Worm (Caenorhabditis elegans) whole organism, mixed stage, embryonic: Measurements from ENCODE around the gene R193.2.

Source experiments
- M03D4.4 ChIP-seq: sonication (generic microtip); optimal IDR thresholded peaks from 2 replicates; lab custom pipeline; 2017; ENCODE audit warnings: mild to moderate bottlenecking, missing genetic modification characterization, missing compliant biosample characterization
- bed-3 ChIP-seq: fragments of 200-800 bp; sonication (Bioruptor generic); optimal IDR thresholded peaks from 3 replicates; lab custom pipeline; 2018; ENCODE audit warnings: mild to moderate bottlenecking, missing genetic modification characterization, moderate library complexity, missing compliant biosample characterization
- blmp-1 ChIP-seq: fragments of 150-350 bp; optimal IDR thresholded peaks from 2 replicates; lab custom pipeline; 2014; ENCODE audit warnings: missing biosample characterization, missing genetic modification characterization
- ceh-39 ChIP-seq: fragments of 150-350 bp; optimal IDR thresholded peaks from 2 replicates; lab custom pipeline; 2014; ENCODE audit warnings: missing biosample characterization, missing genetic modification characterization
- ceh-43 ChIP-seq: fragments of 200-800 bp; sonication (Bioruptor generic); optimal IDR thresholded peaks from 2 replicates; lab custom pipeline; 2018; ENCODE audit warnings: mild to moderate bottlenecking, missing genetic modification characterization, moderate library complexity, missing compliant biosample characterization
- ceh-83 ChIP-seq: fragments of 200-800 bp; sonication (Bioruptor generic); optimal IDR thresholded peaks from 2 replicates; lab custom pipeline; 2018; ENCODE audit warnings: mild to moderate bottlenecking, missing genetic modification characterization, missing compliant biosample characterization
- ces-1 ChIP-seq: fragments of 150-350 bp; optimal IDR thresholded peaks from 2 replicates; lab custom pipeline; 2014; ENCODE audit warnings: missing biosample characterization, missing genetic modification reagents, missing genetic modification characterization
- cnd-1 ChIP-seq: fragments of 200-800 bp; sonication (Bioruptor generic); optimal IDR thresholded peaks from 2 replicates; lab custom pipeline; 2018; ENCODE audit warnings: mild to moderate bottlenecking, missing genetic modification characterization, missing compliant biosample characterization
- drap-1 ChIP-seq: fragments of 200-800 bp; sonication (Bioruptor generic); optimal IDR thresholded peaks from 3 replicates; lab custom pipeline; 2018; ENCODE audit warnings: mild to moderate bottlenecking, missing genetic modification characterization, missing compliant biosample characterization
- elt-1 ChIP-seq: sonication (generic microtip); optimal IDR thresholded peaks from 2 replicates; lab custom pipeline; 2017; ENCODE audit warnings: missing genetic modification characterization, mild to moderate bottlenecking, missing compliant biosample characterization, antibody characterized with exemption, moderate library complexity, borderline replicate concordance; ENCODE audit not compliant: insufficient read depth
- elt-3 ChIP-seq: fragments of 150-350 bp; optimal IDR thresholded peaks from 2 replicates; lab custom pipeline; 2014; ENCODE audit warnings: missing biosample characterization, missing genetic modification characterization
- flh-1 ChIP-seq: fragments of 200-800 bp; sonication (Bioruptor generic); optimal IDR thresholded peaks from 2 replicates; lab custom pipeline; 2018; ENCODE audit warnings: mild to moderate bottlenecking, missing genetic modification characterization, moderate library complexity, missing compliant biosample characterization
- ham-2 ChIP-seq: fragments of 200-800 bp; sonication (Bioruptor generic); optimal IDR thresholded peaks from 2 replicates; lab custom pipeline; 2018; ENCODE audit warnings: mild to moderate bottlenecking, missing genetic modification characterization, missing compliant biosample characterization
- hlh-1 ChIP-seq: fragments of 150-350 bp; optimal IDR thresholded peaks from 2 replicates; lab custom pipeline; 2014; ENCODE audit warnings: missing biosample characterization, missing genetic modification reagents, missing genetic modification characterization
- lin-13 ChIP-seq: fragments of 150-350 bp; optimal IDR thresholded peaks from 2 replicates; lab custom pipeline; 2014; ENCODE audit warnings: missing biosample characterization, missing genetic modification characterization
- lin-32 ChIP-seq: fragments of 200-800 bp; sonication (Bioruptor generic); optimal IDR thresholded peaks from 2 replicates; lab custom pipeline; 2018; ENCODE audit warnings: mild to moderate bottlenecking, missing genetic modification characterization, missing compliant biosample characterization
- lsy-2 ChIP-seq: fragments of 150-350 bp; optimal IDR thresholded peaks from 2 replicates; lab custom pipeline; 2014; ENCODE audit warnings: missing biosample characterization, missing genetic modification characterization
- mab-5 ChIP-seq: fragments of 150-350 bp; optimal IDR thresholded peaks from 2 replicates; lab custom pipeline; 2014; ENCODE audit warnings: missing biosample characterization, missing genetic modification characterization
- mep-1 ChIP-seq: fragments of 150-350 bp; optimal IDR thresholded peaks from 2 replicates; lab custom pipeline; 2017; ENCODE audit warnings: missing biosample characterization, missing genetic modification reagents, missing genetic modification characterization, inconsistent platforms
- mls-2 ChIP-seq: sonication (generic microtip); optimal IDR thresholded peaks from 2 replicates; lab custom pipeline; 2016; ENCODE audit warnings: mild to moderate bottlenecking, missing genetic modification characterization, moderate library complexity, missing compliant biosample characterization
- nhr-12 ChIP-seq: fragments of 150-350 bp; optimal IDR thresholded peaks from 2 replicates; lab custom pipeline; 2014; ENCODE audit warnings: missing biosample characterization, missing genetic modification characterization
- nhr-2 ChIP-seq: fragments of 150-350 bp; optimal IDR thresholded peaks from 2 replicates; lab custom pipeline; 2014; ENCODE audit warnings: missing biosample characterization, missing genetic modification characterization
- nhr-237 ChIP-seq: fragments of 150-350 bp; optimal IDR thresholded peaks from 2 replicates; lab custom pipeline; 2014; ENCODE audit warnings: missing biosample characterization, missing genetic modification characterization
- nhr-28 ChIP-seq: fragments of 150-350 bp; optimal IDR thresholded peaks from 2 replicates; lab custom pipeline; 2014; ENCODE audit warnings: missing biosample characterization, missing genetic modification characterization
- nhr-76 ChIP-seq: sonication (generic microtip); optimal IDR thresholded peaks from 2 replicates; lab custom pipeline; 2017; ENCODE audit warnings: missing biosample characterization, missing genetic modification characterization
- pha-4 ChIP-seq: fragments of 150-350 bp; optimal IDR thresholded peaks from 2 replicates; lab custom pipeline; 2018; ENCODE audit warnings: missing biosample characterization, missing genetic modification reagents, missing genetic modification characterization
- sem-2 ChIP-seq: fragments of 200-800 bp; sonication (Bioruptor generic); optimal IDR thresholded peaks from 2 replicates; lab custom pipeline; 2018; ENCODE audit warnings: mild to moderate bottlenecking, missing genetic modification characterization, missing compliant biosample characterization
- snpc-4 ChIP-seq: fragments of 150-350 bp; optimal IDR thresholded peaks from 2 replicates; lab custom pipeline; 2014; ENCODE audit warnings: missing biosample characterization, missing genetic modification characterization
- sptf-1 ChIP-seq: sonication (generic microtip); optimal IDR thresholded peaks from 2 replicates; lab custom pipeline; 2017; ENCODE audit warnings: mild to moderate bottlenecking, missing genetic modification characterization, moderate library complexity, missing compliant biosample characterization
- tbx-8 ChIP-seq: fragments of 200-800 bp; sonication (Bioruptor generic); optimal IDR thresholded peaks from 2 replicates; lab custom pipeline; 2018; ENCODE audit warnings: mild to moderate bottlenecking, missing genetic modification characterization, moderate library complexity, missing compliant biosample characterization
- unc-120 ChIP-seq: sonication (generic microtip); optimal IDR thresholded peaks from 2 replicates; lab custom pipeline; 2017; ENCODE audit warnings: missing genetic modification characterization, missing compliant biosample characterization; ENCODE audit not compliant: poor library complexity, severe bottlenecking
- unc-39 ChIP-seq: fragments of 150-350 bp; optimal IDR thresholded peaks from 2 replicates; lab custom pipeline; 2014; ENCODE audit warnings: missing biosample characterization, missing genetic modification characterization
- unc-62 ChIP-seq: fragments of 150-350 bp; optimal IDR thresholded peaks from 2 replicates; lab custom pipeline; 2014; ENCODE audit warnings: missing biosample characterization, missing genetic modification reagents, missing genetic modification characterization
- zip-8 ChIP-seq: fragments of 150-350 bp; optimal IDR thresholded peaks from 2 replicates; lab custom pipeline; 2014; ENCODE audit warnings: missing biosample characterization, missing genetic modification characterization
- ztf-11 ChIP-seq: fragments of 150-350 bp; optimal IDR thresholded peaks from 2 replicates; lab custom pipeline; 2014; ENCODE audit warnings: missing biosample characterization, missing genetic modification characterization

Gene R193.2

DNA sequence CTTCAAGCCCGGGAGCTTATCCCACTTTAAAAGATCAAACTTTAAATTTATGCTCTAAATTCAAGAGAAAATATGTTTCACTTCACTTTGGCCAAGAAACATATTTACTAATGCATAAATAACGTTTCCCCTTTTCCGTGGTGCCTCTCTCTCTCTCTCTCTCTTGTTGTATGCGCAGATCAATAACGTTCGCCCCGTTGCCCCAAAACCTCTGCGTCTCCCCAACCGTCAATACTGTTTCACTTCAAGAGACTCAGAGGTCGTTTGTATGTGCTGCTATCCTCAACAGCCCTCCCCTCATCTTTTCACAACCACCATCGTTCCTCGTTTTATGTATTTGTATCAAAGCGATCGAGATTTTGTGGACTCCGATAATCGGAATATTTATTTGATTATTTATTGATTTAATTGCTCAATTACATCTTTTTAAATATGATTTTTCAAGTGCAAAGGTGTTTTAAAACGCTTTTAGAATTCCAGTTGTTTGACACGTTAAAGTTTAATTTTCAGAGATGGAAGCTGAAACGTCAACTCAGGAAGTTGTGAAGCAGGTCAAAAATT, 44.6 kb downstream of the R193.2 start, which contains the start of gene ife-4 (continued):
- TF ChIP-seq unc-62 (GFP tag; lab: Kevin White, UChicago) = peak; percentile 43
- TF ChIP-seq nhr-76 = no peak
- TF ChIP-seq ceh-83 (GFP tag; lab: Kevin White, UChicago) = no peak
- no peak for TF ChIP-seq zip-8 (tag; lab: Kevin White, UChicago)

DNA sequence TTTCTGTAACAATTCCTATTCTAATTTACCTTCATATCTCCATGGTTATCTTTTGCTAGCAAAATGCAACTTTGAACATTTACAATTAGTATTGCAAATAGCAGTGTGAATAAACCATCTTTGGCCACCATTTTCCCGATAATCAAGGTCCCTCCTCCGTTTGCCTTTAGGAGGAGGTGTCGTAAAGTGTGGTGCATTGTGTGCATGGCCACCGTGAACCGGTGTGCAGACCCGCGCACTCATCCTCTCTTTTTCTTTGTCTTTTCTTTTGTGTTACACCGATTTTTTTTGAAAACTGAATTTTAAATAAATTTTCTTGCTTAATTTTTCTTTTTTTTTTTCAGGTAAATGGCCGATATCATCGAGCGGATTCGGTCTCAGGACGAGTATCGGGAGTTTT, 51.6 kb downstream of the R193.2 start, which contains the start of the genes pigx-1 and rme-6:
Gene pigx-1, minus strand, starts transcription at position 206 of the 400 bp plus-strand sequence.
Gene rme-6, plus strand, starts transcription at position 345 of the 400 bp plus-strand sequence.
- TF ChIP-seq unc-120 (tag; lab: Kevin White, UChicago) (peak; percentile 70), sem-2 (GFP tag; lab: Kevin White, UChicago) (no peak), lin-13 (tag; lab: Kevin White, UChicago) (peak; percentile 9), ces-1 (GFP tag; lab: Kevin White, UChicago) (peak; percentile 8)

DNA sequence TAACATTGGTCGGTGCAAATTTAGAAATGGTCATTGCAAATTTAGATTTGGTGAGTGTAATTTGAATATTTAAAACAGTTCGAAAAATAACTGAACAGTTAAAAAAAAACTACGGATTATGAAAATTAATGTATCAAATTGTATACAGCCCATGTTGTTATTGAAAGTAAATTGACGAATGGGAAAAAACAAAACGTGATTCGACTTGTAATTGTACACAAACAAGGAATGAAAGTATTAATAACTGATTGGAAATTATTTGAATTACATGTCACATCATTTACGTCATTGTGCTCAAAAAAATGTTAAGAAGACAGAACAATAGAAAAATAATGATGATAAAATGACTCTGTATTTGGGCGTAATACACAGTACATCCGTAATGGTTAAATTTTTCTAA, 54.1 kb downstream of the R193.2 start:
- TF ChIP-seq tbx-8 (GFP tag; lab: Kevin White, UChicago) = no peak
- TF ChIP-seq, all 35 proteins: peak for 0

DNA sequence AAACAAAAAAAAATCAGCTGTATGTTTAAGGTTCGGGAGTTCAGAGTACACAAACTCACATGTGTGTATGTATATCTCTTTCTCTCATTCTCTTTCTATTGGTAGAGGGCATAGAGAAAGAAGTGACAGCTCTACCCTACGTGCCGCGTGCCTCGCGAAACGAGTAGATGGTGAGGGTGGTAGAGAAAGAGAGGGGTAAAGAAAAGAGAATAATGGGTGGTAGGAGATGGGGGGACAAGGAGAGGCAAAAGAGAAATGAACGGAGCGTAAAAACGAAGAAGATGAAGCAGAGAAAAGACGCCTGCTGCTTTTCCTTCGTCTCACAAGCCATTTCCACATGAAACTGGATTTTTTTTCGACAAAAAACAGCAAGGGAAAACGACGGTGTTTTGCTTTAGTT, 55.2 kb downstream of the R193.2 start:
- TF ChIP-seq flh-1 (GFP tag; lab: Kevin White, UChicago) = no peak
- no peak for TF ChIP-seq nhr-12 (tag; lab: Kevin White, UChicago)
- TF ChIP-seq bed-3 (GFP tag; lab: Kevin White, UChicago) = no peak
- no peak for TF ChIP-seq nhr-2 (tag; lab: Kevin White, UChicago)
- TF ChIP-seq zip-8 (tag; lab: Kevin White, UChicago) = no peak
- TF ChIP-seq nhr-76 = no peak
- peak; percentile 54 for TF ChIP-seq blmp-1 (tag; lab: Kevin White, UChicago)
- peak; percentile 69 for TF ChIP-seq drap-1 (GFP tag; lab: Kevin White, UChicago)
- peak; percentile 30 for TF ChIP-seq lsy-2 (tag; lab: Kevin White, UChicago)
- no peak for TF ChIP-seq tbx-8 (GFP tag; lab: Kevin White, UChicago)
- TF ChIP-seq mls-2 (tag; lab: Kevin White, UChicago) = peak; percentile 71
- no peak for TF ChIP-seq ztf-11
- TF ChIP-seq ces-1 (GFP tag; lab: Kevin White, UChicago) = peak; percentile 78
- peak; percentile 70 for TF ChIP-seq ham-2 (GFP tag; lab: Kevin White, UChicago)
- TF ChIP-seq unc-39 = no peak
- no peak for TF ChIP-seq ceh-83 (GFP tag; lab: Kevin White, UChicago)
- TF ChIP-seq elt-3 = no peak
- TF ChIP-seq nhr-28 (tag; lab: Kevin White, UChicago) = no peak
- TF ChIP-seq unc-62 (GFP tag; lab: Kevin White, UChicago) = peak; percentile 99
- TF ChIP-seq lin-13 (tag; lab: Kevin White, UChicago) = peak; percentile 13
- peak; percentile 93 for TF ChIP-seq pha-4
- TF ChIP-seq cnd-1 (tag; lab: Kevin White, UChicago) = peak; percentile 44
- peak; percentile 13 for TF ChIP-seq sem-2 (GFP tag; lab: Kevin White, UChicago)
- TF ChIP-seq hlh-1 (tag; lab: Kevin White, UChicago) = peak; percentile 90
- TF ChIP-seq lin-32 (GFP tag; lab: Kevin White, UChicago) = no peak
- no peak for TF ChIP-seq mab-5 (tag; lab: Kevin White, UChicago)
- TF ChIP-seq ceh-39 (tag; lab: Kevin White, UChicago) = peak; percentile 26
- TF ChIP-seq sptf-1 (tag; lab: Kevin White, UChicago) = peak; percentile 78
- TF ChIP-seq elt-1 (tag; lab: Kevin White, UChicago) = no peak
- peak; percentile 53 for TF ChIP-seq M03D4.4 (tag; lab: Kevin White, UChicago)
- TF ChIP-seq unc-120 (tag; lab: Kevin White, UChicago) = peak; percentile 94
- peak; percentile 87 for TF ChIP-seq nhr-237 (tag; lab: Kevin White, UChicago)
- no peak for TF ChIP-seq snpc-4 (tag; lab: Kevin White, UChicago)
- no peak for TF ChIP-seq ceh-43 (GFP tag; lab: Kevin White, UChicago)
- TF ChIP-seq mep-1 (tag; lab: Kevin White, UChicago) = peak; percentile 83
